Fruit fly (Drosophila melanogaster): Measurements from ENCODE around the gene tko.
A peak's percentile ranks its signal among the peaks of the same experiment; 100 is the strongest.

The tko gene

DNA sequence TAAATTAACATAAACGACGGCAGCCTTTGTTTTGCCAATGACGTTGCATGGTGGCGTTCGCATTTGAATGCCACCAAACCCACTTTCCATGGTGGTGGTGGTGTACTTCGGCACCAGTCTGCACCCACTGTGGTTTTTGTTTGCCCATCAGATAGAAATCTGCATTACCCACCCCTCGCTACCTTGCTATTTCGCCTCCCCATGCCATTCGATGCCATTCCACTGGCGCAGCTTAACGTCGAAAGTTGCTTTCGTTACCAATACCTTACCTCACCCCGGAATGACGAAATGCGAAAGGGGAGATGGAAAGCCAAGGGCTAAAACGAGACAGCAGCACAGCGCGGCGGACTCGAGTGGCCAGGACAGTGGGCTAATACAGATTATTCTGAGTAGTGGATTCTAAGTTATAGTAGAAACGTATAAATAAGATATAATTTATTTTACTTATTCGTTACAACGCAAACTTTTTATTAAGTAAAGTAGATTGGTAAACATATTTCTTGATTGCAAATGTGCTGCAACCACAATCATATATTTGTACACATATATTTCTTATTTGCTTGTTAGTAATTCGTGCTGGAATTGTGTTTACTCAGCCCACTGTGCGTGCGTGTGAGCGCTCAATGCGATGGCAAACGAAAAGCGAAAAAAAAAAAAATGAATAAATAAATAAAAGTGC lies 47.4 kb downstream of the tko start (continued):
- TF ChIP-seq tna (GFP tag; IDR thresholded peaks at IDR 0.05; ENCODE audit: partially characterized antibody) (no peak), CG6272 (GFP tag; IDR thresholded peaks at IDR 0.05) (no peak), twi (tag; optimal IDR thresholded peaks at IDR 0.05) (no peak), CG14667 (GFP tag; IDR thresholded peaks at IDR 0.05) (no peak), Hmx (GFP tag; optimal IDR thresholded peaks at IDR 0.05) (no peak), CG12236 (GFP tag; optimal IDR thresholded peaks at IDR 0.05) (no peak), ken (GFP tag; IDR thresholded peaks at IDR 0.05) (no peak), CG31224 (GFP tag; IDR thresholded peaks at IDR 0.05) (no peak), CG17359 (tag; optimal IDR thresholded peaks at IDR 0.05) (peak; percentile 59), ham (GFP tag; IDR thresholded peaks at IDR 0.05) (no peak), CG7987 (GFP tag; optimal IDR thresholded peaks at IDR 0.05) (no peak), CG2202 (tag; optimal IDR thresholded peaks at IDR 0.05) (peak; percentile 42), croc (GFP tag; conservative IDR thresholded peaks at IDR 0.05) (peak; percentile 41; the same call in 1 of the 3 replicates), CG10431 (GFP tag; optimal IDR thresholded peaks at IDR 0.05) (no peak), Side (GFP tag; optimal IDR thresholded peaks at IDR 0.05) (no peak), wek (GFP tag; optimal IDR thresholded peaks at IDR 0.05) (peak; percentile 2), CG34376 (GFP tag; optimal IDR thresholded peaks at IDR 0.05) (no peak), tio (GFP tag; optimal IDR thresholded peaks at IDR 0.05) (peak; percentile 22), ash1 (GFP tag; optimal IDR thresholded peaks at IDR 0.05) (no peak), crc (GFP tag; optimal IDR thresholded peaks at IDR 0.05) (no peak), CG14860 (GFP tag; IDR thresholded peaks at IDR 0.05; ENCODE audit: partially characterized antibody) (no peak), Hsf (GFP tag; optimal IDR thresholded peaks at IDR 0.05) (peak; percentile 40), Dip3 (GFP tag; optimal IDR thresholded peaks at IDR 0.05) (no peak), az2 (GFP tag; optimal IDR thresholded peaks at IDR 0.05) (peak; percentile 56), CG18619 (GFP tag; optimal IDR thresholded peaks at IDR 0.05) (no peak), odd (GFP tag; optimal IDR thresholded peaks at IDR 0.05) (peak; percentile 18), CG17612 (GFP tag; IDR thresholded peaks at IDR 0.05) (no peak), CG4707 (GFP tag; optimal IDR thresholded peaks at IDR 0.05) (peak; percentile 87), CG6175 (GFP tag; IDR thresholded peaks at IDR 0.05) (no peak), CG13894 (tag; optimal IDR thresholded peaks at IDR 0.05) (no peak), slp2 (GFP tag; optimal IDR thresholded peaks at IDR 0.05) (no peak), CTCF (GFP tag; optimal IDR thresholded peaks at IDR 0.05) (no peak), Fer1 (GFP tag; optimal IDR thresholded peaks at IDR 0.05) (no peak), pros (GFP tag; optimal IDR thresholded peaks at IDR 0.05) (peak; percentile 53), btn (GFP tag; optimal IDR thresholded peaks at IDR 0.05) (no peak), lilli (GFP tag; optimal IDR thresholded peaks at IDR 0.05) (no peak), TFAM (GFP tag; optimal IDR thresholded peaks at IDR 0.05) (no peak), tll (GFP tag; optimal IDR thresholded peaks at IDR 0.05) (no peak), D19B (GFP tag; optimal IDR thresholded peaks at IDR 0.05) (no peak), CG15696 (tag; optimal IDR thresholded peaks at IDR 0.05) (peak; percentile 45), CG11504 (tag; optimal IDR thresholded peaks at IDR 0.05) (peak; percentile 71), esg (GFP tag; conservative IDR thresholded peaks at IDR 0.05) (no peak), CG11723 (GFP tag; optimal IDR thresholded peaks at IDR 0.05) (peak; percentile 21), hbn (GFP tag; IDR thresholded peaks at IDR 0.05; ENCODE audit: partially characterized antibody) (no peak), bowl (GFP tag; IDR thresholded peaks at IDR 0.05) (no peak), oc (tag; optimal IDR thresholded peaks at IDR 0.05) (peak; percentile 25), nau (GFP tag; optimal IDR thresholded peaks at IDR 0.05) (no peak), ERR (GFP tag; optimal IDR thresholded peaks at IDR 0.05) (no peak), schlank (tag; optimal IDR thresholded peaks at IDR 0.05) (no peak), Scr (GFP tag; IDR thresholded peaks at IDR 0.05; ENCODE audit: partially characterized antibody) (no peak), CG10654 (GFP tag; optimal IDR thresholded peaks at IDR 0.05) (no peak)
